Worm (Caenorhabditis elegans): ENCODE results near the gene npr-6.

- no peak for TF ChIP-seq ztf-11 (tag; optimal IDR thresholded peaks at IDR 0.05)
- TF ChIP-seq unc-55 (GFP tag; optimal IDR thresholded peaks at IDR 0.05) = no peak
- no peak for TF ChIP-seq zag-1 (tag; optimal IDR thresholded peaks at IDR 0.05)
- TF ChIP-seq lsy-2 (tag; optimal IDR thresholded peaks at IDR 0.05) = no peak
- no peak for TF ChIP-seq ceh-82 (tag; optimal IDR thresholded peaks at IDR 0.05)
- no peak for TF ChIP-seq dmd-4 (tag; optimal IDR thresholded peaks at IDR 0.05)
- no peak for TF ChIP-seq lin-11 (tag; optimal IDR thresholded peaks at IDR 0.05)
- no peak for TF ChIP-seq mdl-1 (tag; optimal IDR thresholded peaks at IDR 0.05)
- TF ChIP-seq lin-13 (GFP tag; optimal IDR thresholded peaks at IDR 0.05) = no peak
Measured at ce11 chrX:10318437-10318836, 32.9 kb upstream of the npr-6 start.
